Worm (Caenorhabditis elegans) whole organism, young adult: ENCODE results near the gene fipr-29.

Experiments used
- D2030.7 ChIP-seq: fragments of 200-800 bp; sonication (Bioruptor generic); IDR thresholded peaks from 2 replicates; pipeline ENCODE4 v1.3.6; 2022; ENCODE audit warnings: missing genetic modification reagents, missing genetic modification characterization, missing compliant biosample characterization
- F22D6.2 ChIP-seq: sonication (generic microtip); optimal IDR thresholded peaks from 2 replicates; lab custom pipeline; 2016; ENCODE audit warnings: mild to moderate bottlenecking, missing genetic modification characterization, missing compliant biosample characterization
- F39B2.1 ChIP-seq: fragments of 200-800 bp; sonication (Bioruptor generic); IDR thresholded peaks from 2 replicates; pipeline ENCODE4 v1.3.6; 2022; ENCODE audit warnings: missing genetic modification reagents, missing genetic modification characterization, missing compliant biosample characterization
- K11D2.4 ChIP-seq: fragments of 200-800 bp; sonication (Bioruptor generic); IDR thresholded peaks from 2 replicates; pipeline ENCODE4 v1.3.6; 2022; ENCODE audit warnings: missing genetic modification reagents, missing genetic modification characterization, missing compliant biosample characterization
- Y53F4B.3 ChIP-seq: fragments of 200-800 bp; sonication (Bioruptor generic); IDR thresholded peaks from 2 replicates; pipeline ENCODE4 v1.3.6; 2022; ENCODE audit warnings: missing genetic modification reagents, missing genetic modification characterization, missing compliant biosample characterization
- Y67H2A.10 ChIP-seq: fragments of 200-800 bp; sonication (Bioruptor generic); conservative IDR thresholded peaks from 2 replicates; pipeline ENCODE4 v1.3.6; 2022; ENCODE audit warnings: missing genetic modification reagents, missing genetic modification characterization, missing compliant biosample characterization
- Y95B8A.8 ChIP-seq: fragments of 200-800 bp; sonication (Bioruptor generic); IDR thresholded peaks from 2 replicates; pipeline ENCODE4 v1.3.6; 2022; ENCODE audit warnings: missing genetic modification reagents, missing genetic modification characterization, missing compliant biosample characterization
- ama-1 ChIP-seq, 3 experiments: fragments of 150-350 bp in 1 of 3; sonication (generic microtip) in 2 of 3; optimal IDR thresholded peaks; 2 replicates each; lab custom pipeline; 2014 to 2018; ENCODE audit warnings: missing biosample characterization in 2 of 3, missing genetic modification characterization in 2 of 3, missing genetic modification reagents in 2 of 3
- bed-1 ChIP-seq: fragments of 200-800 bp; sonication (Bioruptor generic); IDR thresholded peaks from 2 replicates; pipeline ENCODE4 v1.3.6; 2022; ENCODE audit warnings: missing genetic modification reagents, missing genetic modification characterization, missing compliant biosample characterization
- ceh-40 ChIP-seq: fragments of 200-800 bp; sonication (Bioruptor generic); IDR thresholded peaks from 2 replicates; pipeline ENCODE4 v1.3.6; 2022; ENCODE audit warnings: missing genetic modification characterization, missing compliant biosample characterization
- ceh-58 ChIP-seq: fragments of 200-800 bp; sonication (Bioruptor generic); IDR thresholded peaks from 2 replicates; pipeline ENCODE4 v1.3.6; 2022; ENCODE audit warnings: missing genetic modification characterization, missing compliant biosample characterization
- ceh-79 ChIP-seq: sonication (generic microtip); optimal IDR thresholded peaks from 2 replicates; lab custom pipeline; 2017; ENCODE audit warnings: mild to moderate bottlenecking, missing genetic modification characterization, missing compliant biosample characterization
- ceh-91 ChIP-seq: fragments of 200-800 bp; sonication (Bioruptor generic); IDR thresholded peaks from 2 replicates; pipeline ENCODE4 v1.3.6; 2022; ENCODE audit warnings: missing genetic modification reagents, missing genetic modification characterization, missing compliant biosample characterization
- chd-7 ChIP-seq: sonication (generic microtip); optimal IDR thresholded peaks from 2 replicates; lab custom pipeline; 2016; ENCODE audit warnings: mild to moderate bottlenecking, missing genetic modification characterization, moderate library complexity, missing compliant biosample characterization
- dpff-1 ChIP-seq: sonication (generic microtip); optimal IDR thresholded peaks from 2 replicates; lab custom pipeline; 2017; ENCODE audit warnings: mild to moderate bottlenecking, missing genetic modification characterization, missing compliant biosample characterization
- efl-1 ChIP-seq: fragments of 150-350 bp; optimal IDR thresholded peaks from 2 replicates; lab custom pipeline; 2014; ENCODE audit warnings: missing biosample characterization, missing genetic modification reagents, missing genetic modification characterization
- egl-18 ChIP-seq: fragments of 200-800 bp; sonication (Bioruptor generic); IDR thresholded peaks from 2 replicates; pipeline ENCODE4 v1.3.6; 2022; ENCODE audit warnings: missing genetic modification reagents, missing genetic modification characterization, missing compliant biosample characterization
- egrh-3 ChIP-seq: fragments of 200-800 bp; sonication (Bioruptor generic); IDR thresholded peaks from 2 replicates; pipeline ENCODE4 v1.3.6; 2022; ENCODE audit warnings: missing genetic modification reagents, missing genetic modification characterization, missing compliant biosample characterization
- gei-17 ChIP-seq: fragments of 200-800 bp; sonication (Bioruptor generic); optimal IDR thresholded peaks from 2 replicates; lab custom pipeline; 2018; ENCODE audit warnings: mild to moderate bottlenecking, missing genetic modification characterization, missing compliant biosample characterization
- him-1 ChIP-seq: sonication (generic microtip); optimal IDR thresholded peaks from 2 replicates; lab custom pipeline; 2016; ENCODE audit warnings: missing genotype, missing genetic modification reagents, missing genetic modification characterization, missing compliant biosample characterization
- let-607 ChIP-seq, 2 experiments: fragments of 200-800 bp in 1 of 2; sonication (Bioruptor generic) in 1 of 2; sonication (generic microtip) in 1 of 2; optimal IDR thresholded peaks; 2 replicates each; lab custom pipeline; 2016 to 2018; ENCODE audit warnings: mild to moderate bottlenecking in 2 of 2, missing compliant biosample characterization in 2 of 2, missing genetic modification characterization in 2 of 2, moderate library complexity in 2 of 2, missing genotype in 1 of 2
- lir-1 ChIP-seq: fragments of 200-800 bp; sonication (Bioruptor generic); conservative IDR thresholded peaks from 2 replicates; pipeline ENCODE4 v1.3.6; 2022; ENCODE audit warnings: missing genetic modification reagents, missing genetic modification characterization, missing compliant biosample characterization
- madf-10 ChIP-seq: sonication (generic microtip); optimal IDR thresholded peaks from 2 replicates; lab custom pipeline; 2016; ENCODE audit warnings: mild to moderate bottlenecking, missing genetic modification characterization, missing compliant biosample characterization
- madf-6 ChIP-seq: fragments of 200-800 bp; sonication (Bioruptor generic); IDR thresholded peaks from 2 replicates; pipeline ENCODE4 v1.3.6; 2022; ENCODE audit warnings: missing genetic modification reagents, missing genetic modification characterization, missing compliant biosample characterization
- mes-4 ChIP-seq: sonication (generic microtip); optimal IDR thresholded peaks from 2 replicates; lab custom pipeline; 2016; ENCODE audit warnings: missing genotype, missing genetic modification characterization, missing compliant biosample characterization
- nfya-2 ChIP-seq: fragments of 200-800 bp; sonication (Bioruptor generic); IDR thresholded peaks from 2 replicates; pipeline ENCODE4 v1.3.6; 2022; ENCODE audit warnings: missing genetic modification reagents, missing genetic modification characterization, missing compliant biosample characterization
- nfyb-1 ChIP-seq: fragments of 200-800 bp; sonication (Bioruptor generic); IDR thresholded peaks from 2 replicates; pipeline ENCODE4 v1.3.6; 2022; ENCODE audit warnings: missing genetic modification reagents, missing genetic modification characterization, missing compliant biosample characterization
- nhr-120 ChIP-seq: fragments of 200-800 bp; sonication (Bioruptor generic); IDR thresholded peaks from 2 replicates; pipeline ENCODE4 v1.3.6; 2022; ENCODE audit warnings: missing genetic modification characterization, missing compliant biosample characterization
- nhr-90 ChIP-seq: sonication (generic microtip); optimal IDR thresholded peaks from 2 replicates; lab custom pipeline; 2016; ENCODE audit warnings: missing genotype, mild to moderate bottlenecking, missing genetic modification characterization, missing compliant biosample characterization
- pbrm-1 ChIP-seq: fragments of 200-800 bp; sonication (Bioruptor generic); IDR thresholded peaks from 2 replicates; pipeline ENCODE4 v1.3.6; 2022; ENCODE audit warnings: missing genetic modification reagents, missing genetic modification characterization, missing compliant biosample characterization
- pha-4 ChIP-seq: fragments of 150-350 bp; sonication (generic microtip); optimal IDR thresholded peaks from 2 replicates; lab custom pipeline; 2014; ENCODE audit warnings: missing biosample characterization, missing genetic modification reagents, missing genetic modification characterization
- rec-8 ChIP-seq, 2 experiments: sonication (generic microtip); optimal IDR thresholded peaks; 2 replicates each; lab custom pipeline; 2016; ENCODE audit warnings: mild to moderate bottlenecking in 2 of 2, missing genetic modification characterization in 2 of 2, missing genetic modification reagents in 2 of 2, missing genotype in 2 of 2, missing biosample characterization in 1 of 2, missing compliant biosample characterization in 1 of 2, moderate library complexity in 1 of 2
- repo-1 ChIP-seq: sonication (generic microtip); optimal IDR thresholded peaks from 2 replicates; lab custom pipeline; 2017; ENCODE audit warnings: mild to moderate bottlenecking, missing genetic modification characterization, missing compliant biosample characterization
- rpc-1 ChIP-seq, 2 experiments: fragments of 150-350 bp in 1 of 2; sonication (generic microtip) in 1 of 2; optimal IDR thresholded peaks; 2 replicates each; lab custom pipeline; 2014 to 2018; ENCODE audit warnings: missing biosample characterization in 1 of 2, missing genetic modification characterization in 1 of 2, missing genetic modification reagents in 1 of 2, missing genotype in 1 of 2
- sea-2 ChIP-seq: fragments of 200-800 bp; sonication (Bioruptor generic); IDR thresholded peaks from 2 replicates; pipeline ENCODE4 v1.3.6; 2022; ENCODE audit warnings: missing genetic modification characterization, missing compliant biosample characterization
- snpc-1.1 ChIP-seq: sonication (generic microtip); optimal IDR thresholded peaks from 2 replicates; lab custom pipeline; 2017; ENCODE audit warnings: missing genetic modification characterization, mild to moderate bottlenecking, missing compliant biosample characterization, antibody characterized with exemption, moderate library complexity, missing genotype, missing genetic modification reagents; ENCODE audit not compliant: insufficient read depth
- tbp1 ChIP-seq: fragments of 200-800 bp; sonication (Bioruptor generic); optimal IDR thresholded peaks from 2 replicates; lab custom pipeline; 2018; ENCODE audit warnings: mild to moderate bottlenecking, missing genetic modification characterization, missing compliant biosample characterization
- unc-130 ChIP-seq: sonication (generic microtip); optimal IDR thresholded peaks from 2 replicates; lab custom pipeline; 2016; ENCODE audit warnings: missing genetic modification reagents, missing genetic modification characterization, missing compliant biosample characterization
- unc-62 ChIP-seq: fragments of 150-350 bp; optimal IDR thresholded peaks from 2 replicates; lab custom pipeline; 2014; ENCODE audit warnings: missing biosample characterization, missing genetic modification reagents, missing genetic modification characterization
- ztf-22 ChIP-seq: fragments of 200-800 bp; sonication (Bioruptor generic); optimal IDR thresholded peaks from 2 replicates; lab custom pipeline; 2018; ENCODE audit warnings: mild to moderate bottlenecking, missing genetic modification characterization, moderate library complexity, missing compliant biosample characterization
- ztf-25 ChIP-seq: fragments of 200-800 bp; sonication (Bioruptor generic); IDR thresholded peaks from 2 replicates; pipeline ENCODE4 v1.3.6; 2022; ENCODE audit warnings: missing genetic modification reagents, missing genetic modification characterization, missing compliant biosample characterization
- ztf-26 ChIP-seq: sonication (generic microtip); optimal IDR thresholded peaks from 2 replicates; lab custom pipeline; 2017; ENCODE audit warnings: missing genetic modification characterization, missing compliant biosample characterization
- ztf-3 ChIP-seq: fragments of 200-800 bp; sonication (Bioruptor generic); optimal IDR thresholded peaks from 2 replicates; lab custom pipeline; 2018; ENCODE audit warnings: mild to moderate bottlenecking, missing genetic modification characterization, missing compliant biosample characterization
- ztf-6 ChIP-seq: fragments of 200-800 bp; sonication (Bioruptor generic); IDR thresholded peaks from 2 replicates; pipeline ENCODE4 v1.3.6; 2022; ENCODE audit warnings: missing genetic modification reagents, missing genetic modification characterization, missing compliant biosample characterization

fipr-29 gene

DNA sequence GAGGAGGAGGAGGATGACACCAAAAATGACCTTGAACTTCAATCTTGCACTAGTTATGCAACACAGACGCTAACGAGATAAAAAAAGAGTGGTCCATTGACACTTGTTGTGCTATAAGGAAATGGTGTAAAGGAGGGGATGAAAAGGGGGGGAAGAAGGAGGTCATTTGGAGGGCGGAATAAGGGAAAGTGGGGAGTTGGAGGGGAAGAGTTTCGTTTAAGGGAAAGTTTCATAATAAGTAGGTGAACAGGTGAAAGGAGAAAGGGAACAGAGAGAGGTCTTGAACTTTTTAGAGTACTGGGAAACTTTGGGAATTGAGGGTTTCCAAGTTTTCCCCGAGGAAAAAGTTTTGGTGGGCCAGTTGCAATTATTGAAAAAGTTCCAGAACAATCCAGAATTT is 12.3 kb downstream of the fipr-29 start:
- no peak for TF ChIP-seq ceh-91 (GFP tag; lab: Robert Waterston, UW)
- no peak for TF ChIP-seq pbrm-1 (GFP tag; lab: Robert Waterston, UW)
- TF ChIP-seq let-607 (tag; optimal IDR thresholded peaks at IDR 0.05; lab: Kevin White, UChicago): no peak
- TF ChIP-seq snpc-1.1 (tag; lab: Kevin White, UChicago): no peak
- TF ChIP-seq egl-18 (GFP tag; lab: Robert Waterston, UW): no peak
- TF ChIP-seq repo-1: no peak
- TF ChIP-seq K11D2.4 (GFP tag; lab: Robert Waterston, UW): no peak
- no peak for TF ChIP-seq rpc-1 (optimal IDR thresholded peaks at IDR 0.05; lab: Kevin White, UChicago)
- TF ChIP-seq rpc-1 (tag; optimal IDR thresholded peaks at IDR 0.05; lab: Kevin White, UChicago): no peak
- TF ChIP-seq madf-6 (GFP tag; lab: Robert Waterston, UW): no peak
- no peak for TF ChIP-seq nfya-2 (GFP tag; lab: Robert Waterston, UW)
- no peak for TF ChIP-seq ztf-6
- TF ChIP-seq madf-10: no peak
- no peak for TF ChIP-seq sea-2 (GFP tag; lab: Robert Waterston, UW)
- TF ChIP-seq unc-62 (GFP tag; lab: Kevin White, UChicago): no peak
- no peak for TF ChIP-seq dpff-1 (tag; lab: Kevin White, UChicago)
- no peak for TF ChIP-seq nhr-90 (tag; lab: Kevin White, UChicago)
- TF ChIP-seq, all 124 proteins: peak for 0

DNA sequence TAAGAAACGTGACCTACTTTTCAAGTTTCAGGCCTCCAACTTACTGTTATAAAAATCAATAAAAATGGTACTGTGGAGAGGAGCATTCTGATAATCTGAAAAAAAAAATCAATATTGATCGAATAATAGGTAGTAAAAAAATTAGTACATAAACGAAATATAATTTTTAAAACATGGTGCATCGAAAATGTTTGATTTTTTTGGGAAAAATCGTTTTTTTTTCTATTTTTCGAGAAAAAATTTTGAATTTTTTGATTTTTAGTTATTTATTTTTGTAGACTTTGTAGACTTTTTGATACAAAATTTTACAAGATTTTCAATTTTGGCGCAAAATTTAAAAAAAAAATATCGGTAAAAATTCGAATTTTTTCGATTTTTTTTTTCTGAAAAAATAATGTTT is 13.1 kb downstream of the fipr-29 start, which contains the start of gene cutl-25:
Gene cutl-25, minus strand, starts transcription at position 101 of the 400 bp plus-strand sequence.
- TF ChIP-seq ama-1 (optimal IDR thresholded peaks at IDR 0.05; lab: Kevin White, UChicago): no peak
- no peak for TF ChIP-seq ama-1 (GFP tag; optimal IDR thresholded peaks at IDR 0.05; lab: Kevin White, UChicago)
- TF ChIP-seq him-1 (tag; lab: Kevin White, UChicago): no peak
- TF ChIP-seq ceh-40 (GFP tag; lab: Robert Waterston, UW): no peak
- no peak for TF ChIP-seq chd-7 (tag; lab: Kevin White, UChicago)
- no peak for TF ChIP-seq nfyb-1 (GFP tag; lab: Robert Waterston, UW)
- no peak for TF ChIP-seq Y67H2A.10
- TF ChIP-seq, all 124 proteins: peak for 0

DNA sequence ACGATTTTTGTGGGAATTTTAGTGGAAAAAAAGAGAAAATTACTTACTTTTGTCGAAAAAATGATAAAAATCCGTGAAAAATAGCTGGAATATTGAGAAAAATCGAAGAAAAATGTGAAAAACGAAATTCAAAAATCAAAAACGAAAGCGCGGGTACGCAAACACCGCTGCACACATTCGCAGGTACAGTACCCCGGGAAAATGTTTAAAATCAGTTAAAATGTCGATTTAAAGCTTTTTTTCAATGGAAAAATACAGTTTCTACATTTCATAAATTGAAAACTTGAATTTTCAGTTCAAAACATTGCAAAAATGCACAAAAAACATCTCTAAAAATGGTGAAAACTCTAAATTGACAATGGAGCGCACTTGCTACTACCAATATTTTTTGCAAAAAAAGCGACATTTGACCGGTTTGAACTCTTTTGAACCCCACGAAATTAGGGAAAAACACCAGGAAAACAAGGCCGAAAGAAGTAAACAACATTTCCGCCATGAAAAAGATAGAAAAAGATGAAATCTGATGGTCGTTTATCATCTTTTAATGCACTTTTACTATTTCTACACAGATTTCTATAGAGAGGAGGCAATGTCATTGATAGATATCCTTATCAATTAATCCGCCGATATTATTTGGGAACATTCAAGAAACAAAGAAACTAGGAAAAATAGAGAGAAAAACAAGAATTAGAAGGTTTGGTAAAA is 19.3 kb downstream of the fipr-29 start, which contains the start of gene daf-2:
Gene daf-2, minus strand, starts transcription at position 112 of the 705 bp plus-strand sequence.
- TF ChIP-seq D2030.7: peak; percentile 62; the same call in 1 of the 2 replicates
- no peak for TF ChIP-seq ztf-3 (GFP tag; lab: Kevin White, UChicago)
- no peak for TF ChIP-seq gei-17 (GFP tag; lab: Kevin White, UChicago)
- TF ChIP-seq let-607 (tag; optimal IDR thresholded peaks at IDR 0.05; lab: Kevin White, UChicago): no peak
- no peak for TF ChIP-seq ceh-58
- no peak for TF ChIP-seq nhr-120 (GFP tag; lab: Robert Waterston, UW)
- no peak for TF ChIP-seq nfyb-1 (GFP tag; lab: Robert Waterston, UW)
- no peak for TF ChIP-seq F22D6.2 (tag; lab: Kevin White, UChicago)
- TF ChIP-seq unc-130 (GFP tag; lab: Kevin White, UChicago): no peak
- TF ChIP-seq rpc-1 (optimal IDR thresholded peaks at IDR 0.05; lab: Kevin White, UChicago): no peak
- TF ChIP-seq rpc-1 (tag; optimal IDR thresholded peaks at IDR 0.05; lab: Kevin White, UChicago): no peak
- no peak for TF ChIP-seq ztf-25 (GFP tag; lab: Robert Waterston, UW)
- no peak for TF ChIP-seq pha-4 (tag; lab: Kevin White, UChicago)
- no peak for TF ChIP-seq bed-1 (GFP tag; lab: Robert Waterston, UW)
- no peak for TF ChIP-seq Y53F4B.3 (GFP tag; lab: Robert Waterston, UW)
- TF ChIP-seq rec-8 (tag; optimal IDR thresholded peaks at IDR 0.05; lab: Kevin White, UChicago): no peak
- TF ChIP-seq ztf-26 (tag; lab: Kevin White, UChicago): no peak
- no peak for TF ChIP-seq tbp1 (GFP tag; lab: Kevin White, UChicago)
- no peak for TF ChIP-seq F39B2.1 (GFP tag; lab: Robert Waterston, UW)
- TF ChIP-seq mes-4 (tag; lab: Kevin White, UChicago): no peak
- TF ChIP-seq ztf-22 (GFP tag; lab: Kevin White, UChicago): no peak
- peak; percentile 68 for TF ChIP-seq efl-1
- TF ChIP-seq ceh-79 (tag; lab: Kevin White, UChicago): no peak
- no peak for TF ChIP-seq Y95B8A.8 (GFP tag; lab: Robert Waterston, UW)
- no peak for TF ChIP-seq nfya-2 (GFP tag; lab: Robert Waterston, UW)
- no peak for TF ChIP-seq egrh-3 (GFP tag; lab: Robert Waterston, UW)
- TF ChIP-seq lir-1 (GFP tag; lab: Robert Waterston, UW): no peak
